Fruit fly (Drosophila melanogaster) whole organism, embryonic: ENCODE measurements around the gene CG5515.

Experiments used
- ATbp ChIP-seq: fragments of 200-800 bp; sonication (Bioruptor generic); optimal IDR thresholded peaks from 2 replicates; lab custom pipeline; 2017; ENCODE audit warnings: missing biosample characterization, mild to moderate bottlenecking, missing genetic modification characterization, missing genetic modification reagents
- Ada2b ChIP-seq: fragments of 200-800 bp; sonication (Bioruptor generic); IDR thresholded peaks from 2 replicates; pipeline ENCODE4 v1.3.6; 2022; ENCODE audit warnings: missing biosample characterization, missing genetic modification characterization
- Atf3 ChIP-seq: fragments of 200-800 bp; sonication (Bioruptor generic); optimal IDR thresholded peaks from 3 replicates; lab custom pipeline; 2016; ENCODE audit warnings: missing biosample characterization, missing genetic modification characterization
- Awh ChIP-seq: fragments of 200-800 bp; sonication (Bioruptor generic); IDR thresholded peaks from 2 replicates; pipeline ENCODE4, ENCODE4 v1.3.6; 2022; ENCODE audit warnings: missing biosample characterization, missing genetic modification characterization
- B-H2 ChIP-seq: fragments of 200-800 bp; sonication (Bioruptor generic); optimal IDR thresholded peaks from 2 replicates; lab custom pipeline; 2018; ENCODE audit warnings: missing biosample characterization, mild to moderate bottlenecking, missing genetic modification characterization
- CG1024 ChIP-seq: fragments of 200-800 bp; sonication (Bioruptor generic); IDR thresholded peaks from 2 replicates; pipeline ENCODE4 v1.3.6; 2022; ENCODE audit warnings: missing biosample characterization, missing genetic modification characterization
- CG10654 ChIP-seq: fragments of 200-800 bp; sonication (Bioruptor generic); optimal IDR thresholded peaks from 2 replicates; lab custom pipeline; 2016; ENCODE audit warnings: missing biosample characterization, missing genetic modification characterization
- CG11247 ChIP-seq: fragments of 200-800 bp; sonication (Bioruptor generic); IDR thresholded peaks from 2 replicates; pipeline ENCODE4 v1.3.6; 2022; ENCODE audit warnings: missing biosample characterization, missing genetic modification characterization
- CG11456 ChIP-seq: fragments of 200-800 bp; sonication (Bioruptor generic); IDR thresholded peaks from 3 replicates; pipeline ENCODE4 v1.3.6; 2022; ENCODE audit warnings: missing biosample characterization, missing genetic modification characterization
- CG11696 ChIP-seq: fragments of 200-800 bp; sonication (Bioruptor generic); IDR thresholded peaks from 2 replicates; pipeline ENCODE4 v1.3.6; 2022; ENCODE audit warnings: missing biosample characterization, missing genetic modification characterization
- CG15073 ChIP-seq: fragments of 200-800 bp; sonication (Bioruptor generic); optimal IDR thresholded peaks from 2 replicates; lab custom pipeline; 2016; ENCODE audit warnings: missing biosample characterization, missing genetic modification characterization
- CG15479 ChIP-seq: fragments of 200-800 bp; sonication (Bioruptor generic); optimal IDR thresholded peaks from 3 replicates; lab custom pipeline; 2019; ENCODE audit warnings: missing biosample characterization, mild to moderate bottlenecking, missing genetic modification characterization, moderate library complexity
- CG15514 ChIP-seq: fragments of 200-800 bp; sonication (Bioruptor generic); optimal IDR thresholded peaks from 3 replicates; lab custom pipeline; 2017; ENCODE audit warnings: missing biosample characterization, missing genetic modification characterization, mild to moderate bottlenecking, moderate library complexity, missing genetic modification reagents
- CG17186 ChIP-seq: fragments of 200-800 bp; sonication (Bioruptor generic); optimal IDR thresholded peaks from 3 replicates; lab custom pipeline; 2017; ENCODE audit warnings: missing biosample characterization, missing genetic modification reagents, missing genetic modification characterization
- CG18262 ChIP-seq: fragments of 200-800 bp; optimal IDR thresholded peaks from 3 replicates; lab custom pipeline; 2019; ENCODE audit warnings: missing biosample characterization, mild to moderate bottlenecking, missing genetic modification characterization, moderate library complexity
- CG18619 ChIP-seq: fragments of 200-800 bp; sonication (Bioruptor generic); optimal IDR thresholded peaks from 3 replicates; lab custom pipeline; 2017; ENCODE audit warnings: missing biosample characterization, mild to moderate bottlenecking, missing genetic modification characterization
- CG2129 ChIP-seq: fragments of 200-800 bp; sonication (Bioruptor generic); IDR thresholded peaks from 2 replicates; pipeline ENCODE4 v1.3.6; 2022; ENCODE audit warnings: missing biosample characterization, missing genetic modification characterization; ENCODE audit not compliant: partially characterized antibody
- CG2199 ChIP-seq: fragments of 200-800 bp; sonication (Bioruptor generic); IDR thresholded peaks from 3 replicates; pipeline ENCODE4 v1.3.6; 2022; ENCODE audit warnings: missing biosample characterization, missing genetic modification characterization
- CG2889 ChIP-seq: fragments of 200-800 bp; sonication (Bioruptor generic); IDR thresholded peaks from 3 replicates; pipeline ENCODE4 v1.3.6; 2022; ENCODE audit warnings: missing biosample characterization, missing genetic modification characterization
- CG31365 ChIP-seq: fragments of 200-800 bp; sonication (Bioruptor generic); optimal IDR thresholded peaks from 2 replicates; lab custom pipeline; 2018; ENCODE audit warnings: missing biosample characterization, mild to moderate bottlenecking, missing genetic modification characterization
- CG3847 ChIP-seq: fragments of 200-800 bp; sonication (Bioruptor generic); IDR thresholded peaks from 2 replicates; pipeline ENCODE4 v1.3.6; 2022; ENCODE audit warnings: missing biosample characterization, missing genetic modification characterization
- CG4282 ChIP-seq: fragments of 200-800 bp; sonication (Bioruptor generic); optimal IDR thresholded peaks from 2 replicates; lab custom pipeline; 2016; ENCODE audit warnings: missing biosample characterization, missing genetic modification characterization
- CG4854 ChIP-seq: fragments of 200-800 bp; sonication (Bioruptor generic); optimal IDR thresholded peaks from 2 replicates; lab custom pipeline; 2016; ENCODE audit warnings: missing biosample characterization, missing genetic modification characterization, inconsistent platforms
- CG8765 ChIP-seq: fragments of 200-800 bp; sonication (Bioruptor generic); IDR thresholded peaks from 2 replicates; pipeline ENCODE4 v1.3.6; 2022; ENCODE audit warnings: missing biosample characterization, missing genetic modification characterization
- CG9609 ChIP-seq: fragments of 200-800 bp; sonication (Bioruptor generic); optimal IDR thresholded peaks from 3 replicates; lab custom pipeline; 2016; ENCODE audit warnings: missing biosample characterization, missing genetic modification characterization
- CTCF ChIP-seq: fragments of 200-800 bp; sonication (Bioruptor generic); optimal IDR thresholded peaks from 2 replicates; lab custom pipeline; 2017; ENCODE audit warnings: missing biosample characterization, mild to moderate bottlenecking, missing genetic modification characterization, moderate library complexity
- D19A ChIP-seq: fragments of 200-800 bp; optimal IDR thresholded peaks from 3 replicates; lab custom pipeline; 2019; ENCODE audit warnings: missing biosample characterization, mild to moderate bottlenecking, missing genetic modification characterization, moderate library complexity
- Eip74EF ChIP-seq, 2 experiments: fragments of 200-800 bp in 1 of 2; fragments of >200 bp in 1 of 2; sonication (Bioruptor generic) in 1 of 2; optimal IDR thresholded peaks; 2 replicates each; lab custom pipeline; 2017 to 2019; ENCODE audit warnings: missing biosample characterization in 2 of 2, missing genetic modification characterization in 2 of 2, mild to moderate bottlenecking in 1 of 2, moderate library complexity in 1 of 2
- Ets65A ChIP-seq: fragments of 200-800 bp; sonication (Bioruptor generic); peaks from one replicate; lab custom pipeline; 2016; ENCODE audit warnings: missing biosample characterization, missing genetic modification characterization
- HLH3B ChIP-seq: fragments of 200-800 bp; sonication (Bioruptor generic); IDR thresholded peaks from 2 replicates; pipeline ENCODE4 v1.3.6; 2022; ENCODE audit warnings: missing biosample characterization, missing genetic modification characterization
- HLH54F ChIP-seq: fragments of 200-800 bp; sonication (Bioruptor generic); optimal IDR thresholded peaks from 3 replicates; lab custom pipeline; 2016; ENCODE audit warnings: missing biosample characterization, missing genetic modification characterization
- Lpt ChIP-seq: fragments of >200 bp; optimal IDR thresholded peaks from 2 replicates; lab custom pipeline; 2018; ENCODE audit warnings: missing biosample characterization, missing genetic modification characterization
- MESR4 ChIP-seq: fragments of 200-800 bp; sonication (Bioruptor generic); optimal IDR thresholded peaks from 2 replicates; lab custom pipeline; 2018; ENCODE audit warnings: missing biosample characterization, mild to moderate bottlenecking, missing genetic modification characterization, moderate library complexity
- NC2α ChIP-seq: fragments of 200-800 bp; sonication (Bioruptor generic); optimal IDR thresholded peaks from 2 replicates; lab custom pipeline; 2016; ENCODE audit warnings: missing biosample characterization, missing genetic modification characterization
- Ravus ChIP-seq: fragments of 200-800 bp; sonication (Bioruptor generic); IDR thresholded peaks from 2 replicates; pipeline ENCODE4 v1.3.6; 2022; ENCODE audit warnings: missing biosample characterization, missing genetic modification characterization
- Stat92E ChIP-seq, 3 experiments: fragments of >200 bp in 2 of 3; fragments of 200-800 bp in 1 of 3; sonication (Bioruptor generic) in 1 of 3; optimal IDR thresholded peaks; 2 replicates each; lab custom pipeline; 2017 to 2019; ENCODE audit warnings: missing biosample characterization in 3 of 3, missing genetic modification characterization in 3 of 3, mild to moderate bottlenecking in 1 of 3, moderate library complexity in 1 of 3
- Trl ChIP-seq, 3 experiments: fragments of >200 bp in 2 of 3; fragments of 200-800 bp in 1 of 3; sonication (Bioruptor generic) in 1 of 3; optimal IDR thresholded peaks; 2 replicates in 1 of 3; 3 replicates in 2 of 3; lab custom pipeline; 2016 to 2017; ENCODE audit warnings: missing biosample characterization in 1 of 3, missing genetic modification characterization in 1 of 3
- ac ChIP-seq: fragments of 200-800 bp; sonication (Bioruptor generic); optimal IDR thresholded peaks from 3 replicates; lab custom pipeline; 2017; ENCODE audit warnings: missing biosample characterization, mild to moderate bottlenecking, missing genetic modification characterization
- az2 ChIP-seq: fragments of 200-800 bp; sonication (Bioruptor generic); optimal IDR thresholded peaks from 3 replicates; lab custom pipeline; 2016; ENCODE audit warnings: missing biosample characterization, missing genetic modification characterization
- caup ChIP-seq: fragments of 200-800 bp; sonication (Bioruptor generic); optimal IDR thresholded peaks from 3 replicates; lab custom pipeline; 2017; ENCODE audit warnings: missing biosample characterization, mild to moderate bottlenecking, missing genetic modification characterization, moderate library complexity; ENCODE audit not compliant: severe bottlenecking
- chinmo ChIP-seq: fragments of 200-800 bp; sonication (Bioruptor generic); IDR thresholded peaks from 4 replicates; pipeline ENCODE4 v1.3.6; 2022; ENCODE audit warnings: missing biosample characterization, missing genetic modification characterization; ENCODE audit not compliant: partially characterized antibody
- crp ChIP-seq, 2 experiments: fragments of 200-800 bp; sonication (Bioruptor generic); optimal IDR thresholded peaks; 2 replicates in 1 of 2; 3 replicates in 1 of 2; lab custom pipeline; 2017; ENCODE audit warnings: missing biosample characterization in 2 of 2, missing genetic modification characterization in 2 of 2, mild to moderate bottlenecking in 1 of 2, moderate library complexity in 1 of 2
- dmrt11E ChIP-seq: fragments of 200-800 bp; sonication (Bioruptor generic); optimal IDR thresholded peaks from 3 replicates; lab custom pipeline; 2018; ENCODE audit warnings: missing biosample characterization, mild to moderate bottlenecking, missing genetic modification characterization, moderate library complexity
- jigr1 ChIP-seq: fragments of 200-800 bp; sonication (Bioruptor generic); IDR thresholded peaks from 3 replicates; pipeline ENCODE4 v1.3.6; 2022; ENCODE audit warnings: missing biosample characterization, missing genetic modification characterization
- kah ChIP-seq: fragments of 200-800 bp; sonication (Bioruptor generic); optimal IDR thresholded peaks from 2 replicates; lab custom pipeline; 2018; ENCODE audit warnings: missing biosample characterization, mild to moderate bottlenecking, missing genetic modification characterization
- toy ChIP-seq: fragments of 200-800 bp; sonication (Bioruptor generic); IDR thresholded peaks from 2 replicates; pipeline ENCODE4 v1.3.6; 2022; ENCODE audit warnings: missing biosample characterization, missing genetic modification characterization
- vfl ChIP-seq: fragments of 200-800 bp; sonication (Bioruptor generic); optimal IDR thresholded peaks from 2 replicates; lab custom pipeline; 2016; ENCODE audit warnings: missing biosample characterization, missing genetic modification characterization
- vnd ChIP-seq: fragments of 200-800 bp; sonication (Bioruptor generic); IDR thresholded peaks from 3 replicates; pipeline ENCODE4 v1.3.6; 2022; ENCODE audit warnings: missing biosample characterization, missing genetic modification characterization; ENCODE audit not compliant: partially characterized antibody
- yki ChIP-seq: fragments of >200 bp; optimal IDR thresholded peaks from 3 replicates; lab custom pipeline; 2018
- zfh2 ChIP-seq: fragments of 200-800 bp; sonication (Bioruptor generic); optimal IDR thresholded peaks from 2 replicates; lab custom pipeline; 2016; ENCODE audit warnings: missing biosample characterization, missing genetic modification characterization

CG5515 gene

dm6 chr3R:24141013-24141592, 47.6 kb downstream of the CG5515 start, which contains the start of gene Kal1 (continued):
- TF ChIP-seq Stat92E (GFP tag; optimal IDR thresholded peaks at IDR 0.05; lab: Kevin White, UChicago) (peak in 1 of 3 experiments; percentile 90), NC2α (GFP tag; lab: Kevin White, UChicago) (no peak), CG15479 (GFP tag; lab: Kevin White, UChicago) (no peak), MESR4 (GFP tag; lab: Kevin White, UChicago) (peak; percentile 35), ATbp (GFP tag; lab: Kevin White, UChicago) (peak; percentile 96), CG31365 (tag; lab: Kevin White, UChicago) (peak; percentile 72), dmrt11E (tag; lab: Kevin White, UChicago) (peak; percentile 93), toy (GFP tag; lab: Robert Waterston, UW) (peak; percentile 72), D19A (tag; lab: Kevin White, UChicago) (peak; percentile 93), CG8765 (0 out of 2 replicates have a peak, but pooled peaks have one; percentile 34), CG18262 (tag; lab: Kevin White, UChicago) (peak; percentile 96), CG2889 (GFP tag; lab: Robert Waterston, UW) (peak; percentile 78; the same call in 2 of the 3 replicates), vnd (GFP tag; lab: Robert Waterston, UW) (peak; percentile 47; the same call in 2 of the 3 replicates), CG18619 (GFP tag; lab: Kevin White, UChicago) (peak; percentile 81), CG11696 (GFP tag; lab: Robert Waterston, UW) (peak; percentile 47), Ets65A (GFP tag; lab: Kevin White, UChicago) (peak; percentile 85), CG17186 (GFP tag; lab: Kevin White, UChicago) (peak; percentile 74), CTCF (peak; percentile 67), caup (GFP tag; lab: Kevin White, UChicago) (peak; percentile 81), zfh2 (GFP tag; lab: Kevin White, UChicago) (no peak), CG10654 (GFP tag; lab: Kevin White, UChicago) (peak; percentile 83), kah (GFP tag; lab: Kevin White, UChicago) (peak; percentile 90), CG4282 (GFP tag; lab: Kevin White, UChicago) (no peak), Eip74EF (GFP tag; optimal IDR thresholded peaks at IDR 0.05; lab: Kevin White, UChicago) (peak in 1 of 2 experiments; percentile 95), vfl (GFP tag; lab: Kevin White, UChicago) (no peak), HLH54F (GFP tag; lab: Kevin White, UChicago) (no peak), CG2129 (no peak), crp (GFP tag; optimal IDR thresholded peaks at IDR 0.05; lab: Kevin White, UChicago) (peak in 1 of 2 experiments; percentile 52), ac (GFP tag; lab: Kevin White, UChicago) (peak; percentile 57), CG15514 (GFP tag; lab: Kevin White, UChicago) (peak; percentile 77), CG4854 (GFP tag; lab: Kevin White, UChicago) (peak; percentile 9), Ada2b (GFP tag; lab: Robert Waterston, UW) (peak; percentile 90), Atf3 (GFP tag; lab: Kevin White, UChicago) (no peak), Trl (optimal IDR thresholded peaks at IDR 0.05; lab: Kevin White, UChicago) (peak in 1 of 2 experiments; percentile 44), Trl (GFP tag; optimal IDR thresholded peaks at IDR 0.05; lab: Kevin White, UChicago) (no peak), HLH3B (GFP tag; lab: Robert Waterston, UW) (peak; percentile 96), Lpt (GFP tag; lab: Kevin White, UChicago) (no peak), CG1024 (peak; percentile 89), B-H2 (GFP tag; lab: Kevin White, UChicago) (no peak), CG3847 (peak; percentile 87), az2 (peak; percentile 89), CG9609 (no peak), Awh (peak; percentile 95), Ravus (GFP tag; lab: Robert Waterston, UW) (peak; percentile 67; the same call in 1 of the 2 replicates), yki (lab: Kevin White, UChicago) (no peak), CG2199 (peak; percentile 85; the same call in 2 of the 3 replicates), chinmo (GFP tag; lab: Robert Waterston, UW) (0 out of 4 replicates have a peak, but pooled peaks have one; percentile 44), jigr1 (peak; percentile 80), CG11247 (GFP tag; lab: Robert Waterston, UW) (peak; percentile 78), CG15073 (GFP tag; lab: Kevin White, UChicago) (no peak), CG11456 (GFP tag; lab: Robert Waterston, UW) (peak; percentile 69; the same call in 1 of the 3 replicates)
